Fruit fly (Drosophila melanogaster) whole organism, embryonic: ENCODE results near the gene sdt.

Experiments used
- Aef1 ChIP-seq: fragments of 200-800 bp; sonication (Bioruptor generic); IDR thresholded peaks from 3 replicates; pipeline ENCODE4 v1.3.6; 2022; ENCODE audit warnings: missing biosample characterization, missing genetic modification characterization
- CG1024 ChIP-seq: fragments of 200-800 bp; sonication (Bioruptor generic); IDR thresholded peaks from 2 replicates; pipeline ENCODE4 v1.3.6; 2022; ENCODE audit warnings: missing biosample characterization, missing genetic modification characterization
- CG10267 ChIP-seq: fragments of 200-800 bp; sonication (Bioruptor generic); optimal IDR thresholded peaks from 2 replicates; lab custom pipeline; 2018; ENCODE audit warnings: missing biosample characterization, mild to moderate bottlenecking, missing genetic modification characterization, moderate library complexity
- CG11695 ChIP-seq: fragments of 200-800 bp; sonication (Bioruptor generic); IDR thresholded peaks from 3 replicates; pipeline ENCODE4 v1.3.6; 2022; ENCODE audit warnings: missing biosample characterization, missing genetic modification characterization
- CG12071 ChIP-seq: fragments of 200-800 bp; sonication (Bioruptor generic); optimal IDR thresholded peaks from 3 replicates; lab custom pipeline; 2018; ENCODE audit warnings: missing biosample characterization, mild to moderate bottlenecking, missing genetic modification characterization
- CG12391 ChIP-seq: fragments of 200-800 bp; sonication (Bioruptor generic); optimal IDR thresholded peaks from 3 replicates; lab custom pipeline; 2018; ENCODE audit warnings: missing biosample characterization, mild to moderate bottlenecking, missing genetic modification characterization, moderate library complexity
- CG12942 ChIP-seq: fragments of 200-800 bp; sonication (Bioruptor generic); optimal IDR thresholded peaks from 3 replicates; lab custom pipeline; 2016; ENCODE audit warnings: missing biosample characterization, missing genetic modification characterization
- CG13624 ChIP-seq: fragments of 200-800 bp; sonication (Bioruptor generic); optimal IDR thresholded peaks from 2 replicates; lab custom pipeline; 2016; ENCODE audit warnings: missing biosample characterization, missing genetic modification characterization
- CG1529 ChIP-seq: fragments of 200-800 bp; sonication (Bioruptor generic); optimal IDR thresholded peaks from 3 replicates; lab custom pipeline; 2018; ENCODE audit warnings: missing biosample characterization, missing genetic modification characterization
- CG2120 ChIP-seq: fragments of 200-800 bp; sonication (Bioruptor generic); optimal IDR thresholded peaks from 3 replicates; lab custom pipeline; 2016; ENCODE audit warnings: missing biosample characterization, missing genetic modification characterization
- CG31388 ChIP-seq: fragments of 200-800 bp; sonication (Bioruptor generic); optimal IDR thresholded peaks from 2 replicates; lab custom pipeline; 2016; ENCODE audit warnings: missing biosample characterization, missing genetic modification characterization
- CG34422 ChIP-seq: fragments of 200-800 bp; sonication (Bioruptor generic); IDR thresholded peaks from 3 replicates; pipeline ENCODE4 v1.3.6; 2022; ENCODE audit warnings: missing biosample characterization, missing genetic modification characterization
- CG4328 ChIP-seq: fragments of 200-800 bp; sonication (Bioruptor generic); optimal IDR thresholded peaks from 3 replicates; lab custom pipeline; 2017; ENCODE audit warnings: missing biosample characterization, missing genetic modification reagents, missing genetic modification characterization
- CG4424 ChIP-seq: fragments of 200-800 bp; sonication (Bioruptor generic); optimal IDR thresholded peaks from 3 replicates; lab custom pipeline; 2016; ENCODE audit warnings: missing biosample characterization, missing genetic modification characterization
- CG6272 ChIP-seq: fragments of 200-800 bp; sonication (Bioruptor generic); IDR thresholded peaks from 2 replicates; pipeline ENCODE4 v1.3.6; 2022; ENCODE audit warnings: missing biosample characterization, missing genetic modification characterization
- CG6791 ChIP-seq: fragments of 200-800 bp; sonication (Bioruptor generic); IDR thresholded peaks from 3 replicates; pipeline ENCODE4 v1.3.6; 2022; ENCODE audit warnings: missing biosample characterization, missing genetic modification characterization; ENCODE audit not compliant: partially characterized antibody
- CG8388 ChIP-seq: fragments of 200-800 bp; sonication (Bioruptor generic); optimal IDR thresholded peaks from 2 replicates; lab custom pipeline; 2019; ENCODE audit warnings: missing biosample characterization, mild to moderate bottlenecking, missing genetic modification characterization, moderate library complexity
- CG9437 ChIP-seq: fragments of 200-800 bp; sonication (Bioruptor generic); optimal IDR thresholded peaks from 2 replicates; lab custom pipeline; 2018; ENCODE audit warnings: missing biosample characterization, mild to moderate bottlenecking, missing genetic modification characterization
- CG9609 ChIP-seq: fragments of 200-800 bp; sonication (Bioruptor generic); optimal IDR thresholded peaks from 3 replicates; lab custom pipeline; 2016; ENCODE audit warnings: missing biosample characterization, missing genetic modification characterization
- CG9817 ChIP-seq: fragments of 200-800 bp; sonication (Bioruptor generic); optimal IDR thresholded peaks from 2 replicates; lab custom pipeline; 2018; ENCODE audit warnings: missing biosample characterization, mild to moderate bottlenecking, missing genetic modification characterization, moderate library complexity
- Camta ChIP-seq: fragments of 200-800 bp; sonication (Bioruptor generic); optimal IDR thresholded peaks from 2 replicates; lab custom pipeline; 2016; ENCODE audit warnings: missing biosample characterization, missing genetic modification characterization
- Dip3 ChIP-seq: fragments of 200-800 bp; sonication (Bioruptor generic); optimal IDR thresholded peaks from 3 replicates; lab custom pipeline; 2016; ENCODE audit warnings: missing biosample characterization, missing genetic modification characterization
- ERR ChIP-seq: fragments of 200-800 bp; sonication (Bioruptor generic); optimal IDR thresholded peaks from 2 replicates; lab custom pipeline; 2016; ENCODE audit warnings: missing biosample characterization, missing genetic modification characterization
- Hey ChIP-seq: fragments of 200-800 bp; sonication (Bioruptor generic); optimal IDR thresholded peaks from 3 replicates; lab custom pipeline; 2018; ENCODE audit warnings: missing biosample characterization, mild to moderate bottlenecking, missing genetic modification characterization
- Hr39 ChIP-seq: fragments of >200 bp; optimal IDR thresholded peaks from 2 replicates; lab custom pipeline; 2017
- Hr51 ChIP-seq, 2 experiments: fragments of 200-800 bp; sonication (Bioruptor generic); optimal IDR thresholded peaks; 2 replicates in 1 of 2; 3 replicates in 1 of 2; lab custom pipeline; 2016 to 2018; ENCODE audit warnings: missing biosample characterization in 2 of 2, missing genetic modification characterization in 2 of 2, mild to moderate bottlenecking in 1 of 2, moderate library complexity in 1 of 2
- Rfx ChIP-seq: fragments of 200-800 bp; sonication (Bioruptor generic); IDR thresholded peaks from 2 replicates; pipeline ENCODE4 v1.3.6; 2022; ENCODE audit warnings: missing biosample characterization, missing genetic modification characterization
- Taf1 ChIP-seq: fragments of 200-800 bp; sonication (Bioruptor generic); IDR thresholded peaks from 2 replicates; pipeline ENCODE4 v1.3.6; 2022; ENCODE audit warnings: missing biosample characterization, missing genetic modification characterization
- az2 ChIP-seq: fragments of 200-800 bp; sonication (Bioruptor generic); optimal IDR thresholded peaks from 3 replicates; lab custom pipeline; 2016; ENCODE audit warnings: missing biosample characterization, missing genetic modification characterization
- bcd ChIP-seq: fragments of 200-800 bp; sonication (Bioruptor generic); optimal IDR thresholded peaks from 2 replicates; lab custom pipeline; 2017; ENCODE audit warnings: missing biosample characterization, mild to moderate bottlenecking, missing genetic modification characterization
- bigmax ChIP-seq: fragments of 200-800 bp; sonication (Bioruptor generic); optimal IDR thresholded peaks from 2 replicates; lab custom pipeline; 2018; ENCODE audit warnings: missing biosample characterization, mild to moderate bottlenecking, missing genetic modification characterization
- cad ChIP-seq: fragments of >200 bp; optimal IDR thresholded peaks from 2 replicates; lab custom pipeline; 2017; ENCODE audit warnings: missing biosample characterization, missing genetic modification characterization
- dan ChIP-seq: fragments of 200-800 bp; sonication (Bioruptor generic); IDR thresholded peaks from 2 replicates; pipeline ENCODE4 v1.3.6; 2022; ENCODE audit warnings: missing biosample characterization, missing genetic modification characterization
- dati ChIP-seq: fragments of 200-800 bp; sonication (Bioruptor generic); IDR thresholded peaks from 2 replicates; pipeline ENCODE4 v1.3.6; 2022; ENCODE audit warnings: missing biosample characterization, missing genetic modification characterization
- dmrt11E ChIP-seq: fragments of 200-800 bp; sonication (Bioruptor generic); optimal IDR thresholded peaks from 3 replicates; lab custom pipeline; 2018; ENCODE audit warnings: missing biosample characterization, mild to moderate bottlenecking, missing genetic modification characterization, moderate library complexity
- eve ChIP-seq, 2 experiments: fragments of >200 bp; optimal IDR thresholded peaks; 2 replicates each; lab custom pipeline; 2017; ENCODE audit warnings: missing biosample characterization in 2 of 2, missing genetic modification characterization in 2 of 2
- fd96Cb ChIP-seq: fragments of 200-800 bp; sonication (Bioruptor generic); optimal IDR thresholded peaks from 2 replicates; lab custom pipeline; 2018; ENCODE audit warnings: missing biosample characterization, mild to moderate bottlenecking, missing genetic modification characterization, moderate library complexity
- gce ChIP-seq: fragments of 200-800 bp; sonication (Bioruptor generic); IDR thresholded peaks from 3 replicates; pipeline ENCODE4 v1.3.6; 2022; ENCODE audit warnings: missing biosample characterization, missing genetic modification characterization
- h ChIP-seq: fragments of >200 bp; optimal IDR thresholded peaks from 2 replicates; lab custom pipeline; 2017
- ind ChIP-seq: fragments of 200-800 bp; sonication (Bioruptor generic); optimal IDR thresholded peaks from 3 replicates; lab custom pipeline; 2016; ENCODE audit warnings: missing biosample characterization, missing genetic modification characterization
- lab ChIP-seq: fragments of 200-800 bp; sonication (Bioruptor generic); optimal IDR thresholded peaks from 3 replicates; lab custom pipeline; 2017; ENCODE audit warnings: missing biosample characterization, missing genetic modification characterization, mild to moderate bottlenecking, moderate library complexity, missing genetic modification reagents
- lbe ChIP-seq: fragments of 200-800 bp; sonication (Bioruptor generic); optimal IDR thresholded peaks from 2 replicates; lab custom pipeline; 2016; ENCODE audit warnings: missing biosample characterization, mild to moderate bottlenecking, missing genetic modification characterization
- lilli ChIP-seq: fragments of 200-800 bp; sonication (Bioruptor generic); optimal IDR thresholded peaks from 3 replicates; lab custom pipeline; 2016; ENCODE audit warnings: missing biosample characterization, missing genetic modification characterization
- lov ChIP-seq, 2 experiments: fragments of 200-800 bp in 1 of 2; fragments of >200 bp in 1 of 2; sonication (Bioruptor generic) in 1 of 2; IDR thresholded peaks in 1 of 2; optimal IDR thresholded peaks in 1 of 2; 2 replicates in 1 of 2; 3 replicates in 1 of 2; pipeline versions ENCODE4 v1.3.6 to Lab custom; 2017 to 2022; ENCODE audit warnings: missing biosample characterization in 1 of 2, missing genetic modification characterization in 1 of 2
- mirr ChIP-seq: fragments of 200-800 bp; sonication (Bioruptor generic); optimal IDR thresholded peaks from 3 replicates; lab custom pipeline; 2018; ENCODE audit warnings: missing biosample characterization, mild to moderate bottlenecking, missing genetic modification characterization
- psq ChIP-seq: fragments of 200-800 bp; sonication (Bioruptor generic); optimal IDR thresholded peaks from 2 replicates; lab custom pipeline; 2017; ENCODE audit warnings: missing biosample characterization, missing genetic modification characterization
- ranshi ChIP-seq: fragments of 200-800 bp; sonication (Bioruptor generic); IDR thresholded peaks from 2 replicates; pipeline ENCODE4 v1.3.6; 2022; ENCODE audit warnings: missing biosample characterization, missing genetic modification characterization
- stwl ChIP-seq: fragments of 200-800 bp; sonication (Bioruptor generic); optimal IDR thresholded peaks from 3 replicates; lab custom pipeline; 2018; ENCODE audit warnings: missing biosample characterization, mild to moderate bottlenecking, missing genetic modification characterization, moderate library complexity
- tna ChIP-seq: fragments of 200-800 bp; sonication (Bioruptor generic); IDR thresholded peaks from 2 replicates; pipeline ENCODE4 v1.3.6; 2022; ENCODE audit warnings: missing biosample characterization, missing genetic modification characterization; ENCODE audit not compliant: partially characterized antibody
- twi ChIP-seq: fragments of 200-800 bp; optimal IDR thresholded peaks from 2 replicates; lab custom pipeline; 2019; ENCODE audit warnings: missing biosample characterization, mild to moderate bottlenecking, missing genetic modification characterization, moderate library complexity
- vnd ChIP-seq: fragments of 200-800 bp; sonication (Bioruptor generic); IDR thresholded peaks from 3 replicates; pipeline ENCODE4 v1.3.6; 2022; ENCODE audit warnings: missing biosample characterization, missing genetic modification characterization; ENCODE audit not compliant: partially characterized antibody

Gene sdt

dm6 chrX:8157294-8157693 is 21.1 kb upstream of the sdt start, which contains the start of the genes Traf6 and GIIIspla2 (continued):
- TF ChIP-seq CG6272 (GFP tag; lab: Robert Waterston, UW) (peak; percentile 67), lilli (GFP tag; lab: Kevin White, UChicago) (peak; percentile 76), Camta (GFP tag; lab: Kevin White, UChicago) (peak; percentile 63), CG31388 (GFP tag; lab: Kevin White, UChicago) (no peak), CG34422 (GFP tag; lab: Robert Waterston, UW) (peak; percentile 73; the same call in 2 of the 3 replicates), Dip3 (GFP tag; lab: Kevin White, UChicago) (peak; percentile 77), CG4328 (GFP tag; lab: Kevin White, UChicago) (peak; percentile 71), ind (GFP tag; lab: Kevin White, UChicago) (peak; percentile 68), lov (optimal IDR thresholded peaks at IDR 0.05; lab: Kevin White, UChicago) (no peak), lov (GFP tag; IDR thresholded peaks at IDR 0.05; lab: Robert Waterston, UW) (peak; percentile 63; the same call in 1 of the 3 replicates), lbe (GFP tag; lab: Kevin White, UChicago) (peak; percentile 60), CG10267 (peak; percentile 95), Rfx (GFP tag; lab: Robert Waterston, UW) (peak; percentile 87), Hey (tag; lab: Kevin White, UChicago) (peak; percentile 61), CG1529 (GFP tag; lab: Kevin White, UChicago) (no peak), CG13624 (GFP tag; lab: Kevin White, UChicago) (peak; percentile 56), az2 (GFP tag; lab: Kevin White, UChicago) (peak; percentile 59), ERR (GFP tag; lab: Kevin White, UChicago) (no peak), CG9817 (tag; lab: Kevin White, UChicago) (peak; percentile 88), CG12942 (GFP tag; lab: Kevin White, UChicago) (peak; percentile 56), lab (GFP tag; lab: Kevin White, UChicago) (no peak), h (no peak), cad (GFP tag; lab: Kevin White, UChicago) (no peak), eve (GFP tag; optimal IDR thresholded peaks at IDR 0.05; lab: Kevin White, UChicago) (no peak), vnd (no peak), CG8388 (GFP tag; lab: Kevin White, UChicago) (peak; percentile 79), CG12071 (GFP tag; lab: Kevin White, UChicago) (peak; percentile 31), dati (GFP tag; lab: Robert Waterston, UW) (no peak), Hr39 (lab: Kevin White, UChicago) (no peak), ranshi (GFP tag; lab: Robert Waterston, UW) (peak; percentile 75), CG11695 (GFP tag; lab: Robert Waterston, UW) (peak; percentile 72; the same call in 2 of the 3 replicates), psq (peak; percentile 39), CG2120 (GFP tag; lab: Kevin White, UChicago) (peak; percentile 87), Aef1 (GFP tag; lab: Robert Waterston, UW) (peak; percentile 45; the same call in 2 of the 3 replicates), CG9437 (GFP tag; lab: Kevin White, UChicago) (peak; percentile 70), Hr51 (GFP tag; optimal IDR thresholded peaks at IDR 0.05; lab: Kevin White, UChicago) (peak in 1 of 2 experiments; percentile 72), tna (GFP tag; lab: Robert Waterston, UW) (no peak), dan (GFP tag; lab: Robert Waterston, UW) (no peak), bigmax (GFP tag; lab: Kevin White, UChicago) (no peak), stwl (tag; lab: Kevin White, UChicago) (peak; percentile 94), fd96Cb (tag; lab: Kevin White, UChicago) (peak; percentile 66), CG1024 (GFP tag; lab: Robert Waterston, UW) (peak; percentile 27; the same call in 1 of the 2 replicates), CG6791 (GFP tag; lab: Robert Waterston, UW) (no peak), mirr (GFP tag; lab: Kevin White, UChicago) (peak; percentile 66), Taf1 (GFP tag; lab: Robert Waterston, UW) (peak; percentile 56; the same call in 1 of the 2 replicates), CG9609 (GFP tag; lab: Kevin White, UChicago) (peak; percentile 59), gce (GFP tag; lab: Robert Waterston, UW) (0 out of 3 replicates have a peak, but pooled peaks have one; percentile 14), twi (peak; percentile 63), bcd (GFP tag; lab: Kevin White, UChicago) (peak; percentile 72), dmrt11E (tag; lab: Kevin White, UChicago) (peak; percentile 69), CG12391 (tag; lab: Kevin White, UChicago) (peak; percentile 83), CG4424 (GFP tag; lab: Kevin White, UChicago) (peak; percentile 65)
